Worm (Caenorhabditis elegans) whole organism, young adult: ENCODE results near the gene srz-6.

Source experiments
- B0019.2 ChIP-seq: fragments of 200-800 bp; sonication (Bioruptor generic); conservative IDR thresholded peaks from 2 replicates; pipeline ENCODE4 v1.3.6; 2022; ENCODE audit warnings: missing genetic modification reagents, missing genetic modification characterization, missing compliant biosample characterization
- D2030.7 ChIP-seq: fragments of 200-800 bp; sonication (Bioruptor generic); IDR thresholded peaks from 2 replicates; pipeline ENCODE4 v1.3.6; 2022; ENCODE audit warnings: missing genetic modification reagents, missing genetic modification characterization, missing compliant biosample characterization
- F52B5.7 ChIP-seq: sonication (generic microtip); optimal IDR thresholded peaks from 2 replicates; lab custom pipeline; 2016; ENCODE audit warnings: mild to moderate bottlenecking, missing genetic modification characterization, missing compliant biosample characterization
- F57C9.4 ChIP-seq: sonication (generic microtip); optimal IDR thresholded peaks from 2 replicates; lab custom pipeline; 2017; ENCODE audit warnings: mild to moderate bottlenecking, missing genetic modification characterization, missing compliant biosample characterization
- K11D2.4 ChIP-seq: fragments of 200-800 bp; sonication (Bioruptor generic); IDR thresholded peaks from 2 replicates; pipeline ENCODE4 v1.3.6; 2022; ENCODE audit warnings: missing genetic modification reagents, missing genetic modification characterization, missing compliant biosample characterization
- T07F8.4 ChIP-seq: sonication (generic microtip); optimal IDR thresholded peaks from 2 replicates; lab custom pipeline; 2016; ENCODE audit warnings: mild to moderate bottlenecking, missing genetic modification characterization, moderate library complexity, missing compliant biosample characterization
- Y67H2A.10 ChIP-seq: fragments of 200-800 bp; sonication (Bioruptor generic); conservative IDR thresholded peaks from 2 replicates; pipeline ENCODE4 v1.3.6; 2022; ENCODE audit warnings: missing genetic modification reagents, missing genetic modification characterization, missing compliant biosample characterization
- aptf-2 ChIP-seq: fragments of 200-800 bp; sonication (Bioruptor generic); conservative IDR thresholded peaks from 2 replicates; pipeline ENCODE4 v1.3.6; 2022; ENCODE audit warnings: missing genetic modification reagents, missing genetic modification characterization, missing compliant biosample characterization
- athp-1 ChIP-seq: sonication (generic microtip); optimal IDR thresholded peaks from 2 replicates; lab custom pipeline; 2017; ENCODE audit warnings: mild to moderate bottlenecking, missing genetic modification characterization, missing compliant biosample characterization
- attf-5 ChIP-seq: fragments of 200-800 bp; sonication (Bioruptor generic); optimal IDR thresholded peaks from 2 replicates; lab custom pipeline; 2018; ENCODE audit warnings: mild to moderate bottlenecking, missing genetic modification characterization, missing compliant biosample characterization
- bed-1 ChIP-seq: fragments of 200-800 bp; sonication (Bioruptor generic); IDR thresholded peaks from 2 replicates; pipeline ENCODE4 v1.3.6; 2022; ENCODE audit warnings: missing genetic modification reagents, missing genetic modification characterization, missing compliant biosample characterization
- ccch-3 ChIP-seq: fragments of 200-800 bp; sonication (Bioruptor generic); optimal IDR thresholded peaks from 2 replicates; lab custom pipeline; 2018; ENCODE audit warnings: mild to moderate bottlenecking, missing genetic modification characterization, missing compliant biosample characterization
- cebp-2 ChIP-seq: fragments of 200-800 bp; sonication (Bioruptor generic); IDR thresholded peaks from 2 replicates; pipeline ENCODE4 v1.3.6; 2022; ENCODE audit warnings: missing genetic modification characterization, missing compliant biosample characterization
- ets-4 ChIP-seq: fragments of 200-800 bp; sonication (Bioruptor generic); optimal IDR thresholded peaks from 2 replicates; lab custom pipeline; 2018; ENCODE audit warnings: mild to moderate bottlenecking, missing genetic modification characterization, missing compliant biosample characterization
- fkh-3 ChIP-seq: sonication (generic microtip); optimal IDR thresholded peaks from 2 replicates; lab custom pipeline; 2016; ENCODE audit warnings: mild to moderate bottlenecking, missing genetic modification characterization, missing compliant biosample characterization
- him-1 ChIP-seq: sonication (generic microtip); optimal IDR thresholded peaks from 2 replicates; lab custom pipeline; 2016; ENCODE audit warnings: missing genotype, missing genetic modification reagents, missing genetic modification characterization, missing compliant biosample characterization
- lin-26 ChIP-seq: fragments of 200-800 bp; sonication (Bioruptor generic); IDR thresholded peaks from 2 replicates; pipeline ENCODE4 v1.3.6; 2022; ENCODE audit warnings: missing genetic modification reagents, missing genetic modification characterization, missing compliant biosample characterization
- lin-35 ChIP-seq, 3 experiments: fragments of 150-350 bp in 2 of 3; sonication (generic microtip) in 1 of 3; optimal IDR thresholded peaks; 2 replicates each; lab custom pipeline; 2014 to 2018; ENCODE audit warnings: missing biosample characterization in 3 of 3, missing genetic modification characterization in 3 of 3, missing genetic modification reagents in 3 of 3
- lin-40 ChIP-seq: sonication (generic microtip); optimal IDR thresholded peaks from 2 replicates; lab custom pipeline; 2016; ENCODE audit warnings: missing genetic modification characterization, mild to moderate bottlenecking, missing compliant biosample characterization, missing genotype, missing genetic modification reagents
- madf-6 ChIP-seq: fragments of 200-800 bp; sonication (Bioruptor generic); IDR thresholded peaks from 2 replicates; pipeline ENCODE4 v1.3.6; 2022; ENCODE audit warnings: missing genetic modification reagents, missing genetic modification characterization, missing compliant biosample characterization
- mcd-1 ChIP-seq: fragments of 200-800 bp; sonication (Bioruptor generic); IDR thresholded peaks from 2 replicates; pipeline ENCODE4 v1.3.6; 2022; ENCODE audit warnings: missing genetic modification reagents, missing genetic modification characterization, missing compliant biosample characterization
- mel-28 ChIP-seq: sonication (generic microtip); optimal IDR thresholded peaks from 2 replicates; lab custom pipeline; 2016; ENCODE audit warnings: borderline replicate concordance, mild to moderate bottlenecking, missing genetic modification characterization, missing compliant biosample characterization
- mes-4 ChIP-seq: sonication (generic microtip); optimal IDR thresholded peaks from 2 replicates; lab custom pipeline; 2016; ENCODE audit warnings: missing genotype, missing genetic modification characterization, missing compliant biosample characterization
- nhr-80 ChIP-seq: sonication (generic microtip); optimal IDR thresholded peaks from 2 replicates; lab custom pipeline; 2016; ENCODE audit warnings: missing genetic modification characterization, missing compliant biosample characterization
- pha-4 ChIP-seq: fragments of 150-350 bp; sonication (generic microtip); optimal IDR thresholded peaks from 2 replicates; lab custom pipeline; 2014; ENCODE audit warnings: missing biosample characterization, missing genetic modification reagents, missing genetic modification characterization
- sea-2 ChIP-seq: fragments of 200-800 bp; sonication (Bioruptor generic); IDR thresholded peaks from 2 replicates; pipeline ENCODE4 v1.3.6; 2022; ENCODE audit warnings: missing genetic modification characterization, missing compliant biosample characterization
- unc-130 ChIP-seq: sonication (generic microtip); optimal IDR thresholded peaks from 2 replicates; lab custom pipeline; 2016; ENCODE audit warnings: missing genetic modification reagents, missing genetic modification characterization, missing compliant biosample characterization
- zfh-2 ChIP-seq: fragments of 200-800 bp; sonication (Bioruptor generic); conservative IDR thresholded peaks from 2 replicates; pipeline ENCODE4 v1.3.6; 2022; ENCODE audit warnings: missing genetic modification reagents, missing genetic modification characterization, missing compliant biosample characterization
- ztf-22 ChIP-seq: fragments of 200-800 bp; sonication (Bioruptor generic); optimal IDR thresholded peaks from 2 replicates; lab custom pipeline; 2018; ENCODE audit warnings: mild to moderate bottlenecking, missing genetic modification characterization, moderate library complexity, missing compliant biosample characterization
- ztf-26 ChIP-seq: sonication (generic microtip); optimal IDR thresholded peaks from 2 replicates; lab custom pipeline; 2017; ENCODE audit warnings: missing genetic modification characterization, missing compliant biosample characterization
- ztf-3 ChIP-seq: fragments of 200-800 bp; sonication (Bioruptor generic); optimal IDR thresholded peaks from 2 replicates; lab custom pipeline; 2018; ENCODE audit warnings: mild to moderate bottlenecking, missing genetic modification characterization, missing compliant biosample characterization
- ztf-6 ChIP-seq: fragments of 200-800 bp; sonication (Bioruptor generic); IDR thresholded peaks from 2 replicates; pipeline ENCODE4 v1.3.6; 2022; ENCODE audit warnings: missing genetic modification reagents, missing genetic modification characterization, missing compliant biosample characterization

Gene srz-6

DNA sequence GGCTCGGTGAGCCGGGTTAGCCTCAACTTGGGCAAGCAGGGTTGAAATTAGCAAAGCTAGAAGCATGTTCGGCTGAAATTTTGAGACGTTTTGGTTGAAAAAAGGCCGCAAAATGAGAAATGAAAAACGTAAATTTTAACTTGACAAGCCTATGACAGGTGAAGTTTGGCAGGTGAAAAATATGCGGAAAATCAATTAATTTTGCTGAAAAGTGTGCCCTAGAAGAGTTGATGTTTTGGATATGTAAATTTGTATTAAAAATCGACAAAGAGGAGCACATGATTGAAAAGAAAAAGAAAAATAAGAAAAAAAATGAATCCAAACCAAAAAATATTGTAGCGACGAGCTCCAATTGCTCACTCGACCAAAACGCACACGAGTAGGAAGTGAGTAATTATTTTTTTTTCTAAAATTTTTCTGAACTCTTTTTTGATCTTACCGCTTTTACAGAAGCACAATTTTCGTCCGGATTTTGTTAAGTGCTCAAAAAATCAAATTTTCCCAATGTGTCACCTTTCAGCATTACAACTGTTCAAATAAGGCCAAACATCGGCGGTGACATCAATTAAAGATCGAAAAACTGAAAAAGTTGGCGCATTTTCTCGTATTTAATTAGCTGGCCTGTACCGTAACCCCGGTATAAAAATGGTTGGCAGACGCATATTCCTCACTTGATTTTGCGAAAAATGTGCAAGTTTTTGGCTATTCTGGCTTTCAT is 20.7 kb upstream of the srz-6 start, which contains the start of the genes F15A4.5 and phat-8:
TSS of gene F15A4.5 (minus strand) at position 101 of the 718 bp plus-strand sequence.
TSS of gene phat-8 (plus strand) at position 668 of the 718 bp plus-strand sequence.
- TF ChIP-seq zfh-2 (GFP tag; lab: Robert Waterston, UW) (no peak), fkh-3 (no peak), F57C9.4 (no peak), unc-130 (GFP tag; lab: Kevin White, UChicago) (no peak), D2030.7 (GFP tag; lab: Robert Waterston, UW) (no peak), B0019.2 (no peak)

- TF ChIP-seq attf-5 (GFP tag; lab: Kevin White, UChicago): no peak
Measured at ce11 chrII:12473406-12473805, 18.6 kb upstream of the srz-6 start, which contains the start of gene srg-17. Gene srg-17 (plus strand): TSS chrII:12473706.

ce11 chrII:12480811-12481210 is 11.2 kb upstream of the srz-6 start, which contains the start of gene arrd-9:
Gene arrd-9 (minus strand): TSS chrII:12480911.
- TF ChIP-seq lin-26 (GFP tag; lab: Robert Waterston, UW) (no peak), attf-5 (GFP tag; lab: Kevin White, UChicago) (no peak), lin-40 (tag; lab: Kevin White, UChicago) (no peak), sea-2 (no peak), mel-28 (tag; lab: Kevin White, UChicago) (no peak), lin-35 (GFP tag; optimal IDR thresholded peaks at IDR 0.05; lab: Kevin White, UChicago) (no peak), cebp-2 (no peak), K11D2.4 (GFP tag; lab: Robert Waterston, UW) (no peak)
- TF ChIP-seq, all 124 proteins: peak for 0

DNA sequence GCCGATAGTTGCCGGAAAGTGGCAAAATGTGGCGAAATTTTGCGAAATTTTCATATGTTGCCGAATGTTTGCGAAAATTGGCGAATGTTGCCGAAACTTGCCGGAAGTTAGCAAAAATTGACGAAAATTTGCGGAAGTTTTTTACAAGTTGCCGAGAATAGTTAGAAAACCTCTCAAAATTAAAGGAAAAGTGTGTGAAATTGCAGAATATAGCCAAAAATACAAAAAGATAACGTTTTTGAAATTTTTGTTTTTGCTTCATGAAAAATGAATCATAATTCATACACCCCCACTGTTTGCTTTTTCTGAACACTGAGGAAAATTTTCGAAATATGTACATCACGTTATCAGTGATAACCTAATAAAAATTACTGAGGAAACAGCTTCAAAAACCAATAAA is 10.4 kb upstream of the srz-6 start:
- TF ChIP-seq ztf-6 (GFP tag; lab: Robert Waterston, UW): no peak
- TF ChIP-seq pha-4 (tag; lab: Kevin White, UChicago): no peak
- no peak for TF ChIP-seq T07F8.4 (tag; lab: Kevin White, UChicago)
- no peak for TF ChIP-seq ztf-22 (GFP tag; lab: Kevin White, UChicago)
- no peak for TF ChIP-seq madf-6
- TF ChIP-seq Y67H2A.10: no peak
- TF ChIP-seq aptf-2 (GFP tag; lab: Robert Waterston, UW): no peak
- TF ChIP-seq nhr-80 (tag; lab: Kevin White, UChicago): no peak
- no peak for TF ChIP-seq bed-1 (GFP tag; lab: Robert Waterston, UW)
- no peak for TF ChIP-seq athp-1 (tag; lab: Kevin White, UChicago)
- TF ChIP-seq him-1 (tag; lab: Kevin White, UChicago): no peak
- no peak for TF ChIP-seq ccch-3 (GFP tag; lab: Kevin White, UChicago)
- no peak for TF ChIP-seq F52B5.7 (tag; lab: Kevin White, UChicago)
- TF ChIP-seq K11D2.4 (GFP tag; lab: Robert Waterston, UW): no peak
- TF ChIP-seq mes-4 (tag; lab: Kevin White, UChicago): no peak
- TF ChIP-seq ets-4 (GFP tag; lab: Kevin White, UChicago): no peak
- no peak for TF ChIP-seq mcd-1 (GFP tag; lab: Robert Waterston, UW)
- no peak for TF ChIP-seq ztf-26 (tag; lab: Kevin White, UChicago)
- TF ChIP-seq B0019.2: no peak
- no peak for TF ChIP-seq ztf-3 (GFP tag; lab: Kevin White, UChicago)
